Fruit fly (Drosophila melanogaster) whole organism, embryonic: Measurements from ENCODE around the gene CG34303.

ENCODE experiments used
- CG12071 ChIP-seq: fragments of 200-800 bp; sonication (Bioruptor generic); optimal IDR thresholded peaks from 3 replicates; lab custom pipeline; 2018; ENCODE audit warnings: missing biosample characterization, mild to moderate bottlenecking, missing genetic modification characterization
- CG13123 ChIP-seq: fragments of 200-800 bp; sonication (Bioruptor generic); optimal IDR thresholded peaks from 2 replicates; lab custom pipeline; 2016; ENCODE audit warnings: missing biosample characterization, missing genetic modification characterization
- CG14014 ChIP-seq: fragments of 200-800 bp; sonication (Bioruptor generic); IDR thresholded peaks from 2 replicates; pipeline ENCODE4 v1.3.6; 2022; ENCODE audit warnings: missing biosample characterization, missing genetic modification characterization
- CG18764 ChIP-seq: fragments of 200-800 bp; sonication (Bioruptor generic); optimal IDR thresholded peaks from 3 replicates; lab custom pipeline; 2016; ENCODE audit warnings: missing biosample characterization, missing genetic modification characterization
- CG2889 ChIP-seq: fragments of 200-800 bp; sonication (Bioruptor generic); IDR thresholded peaks from 3 replicates; pipeline ENCODE4 v1.3.6; 2022; ENCODE audit warnings: missing biosample characterization, missing genetic modification characterization
- CG30403 ChIP-seq: fragments of 200-800 bp; sonication (Bioruptor generic); optimal IDR thresholded peaks from 3 replicates; lab custom pipeline; 2016; ENCODE audit warnings: missing biosample characterization, missing genetic modification characterization
- CG31441 ChIP-seq: fragments of 200-800 bp; sonication (Bioruptor generic); IDR thresholded peaks from 2 replicates; pipeline ENCODE4 v1.3.6; 2022; ENCODE audit warnings: missing biosample characterization, missing genetic modification characterization
- CG3726 ChIP-seq: fragments of 200-800 bp; sonication (Bioruptor generic); IDR thresholded peaks from 3 replicates; pipeline ENCODE4, ENCODE4 v1.3.6; 2022; ENCODE audit warnings: missing biosample characterization, missing genetic modification characterization
- CG6689 ChIP-seq: fragments of 200-800 bp; sonication (Bioruptor generic); IDR thresholded peaks from 2 replicates; pipeline ENCODE4 v1.3.6; 2022; ENCODE audit warnings: missing biosample characterization, missing genetic modification characterization
- CG7372 ChIP-seq: fragments of 200-800 bp; sonication (Bioruptor generic); IDR thresholded peaks from 2 replicates; pipeline ENCODE4 v1.3.6; 2022; ENCODE audit warnings: missing biosample characterization, missing genetic modification characterization
- CG7786 ChIP-seq: fragments of 200-800 bp; sonication (Bioruptor generic); optimal IDR thresholded peaks from 2 replicates; lab custom pipeline; 2016; ENCODE audit warnings: missing biosample characterization, missing genetic modification characterization
- CG7928 ChIP-seq: fragments of 200-800 bp; sonication (Bioruptor generic); optimal IDR thresholded peaks from 2 replicates; lab custom pipeline; 2017; ENCODE audit warnings: missing biosample characterization, mild to moderate bottlenecking, missing genetic modification characterization
- CG7987 ChIP-seq: fragments of 200-800 bp; sonication (Bioruptor generic); optimal IDR thresholded peaks from 2 replicates; lab custom pipeline; 2018; ENCODE audit warnings: missing biosample characterization, mild to moderate bottlenecking, missing genetic modification characterization, moderate library complexity
- CG8359 ChIP-seq: fragments of 200-800 bp; sonication (Bioruptor generic); optimal IDR thresholded peaks from 2 replicates; lab custom pipeline; 2017; ENCODE audit warnings: missing biosample characterization, mild to moderate bottlenecking, missing genetic modification characterization, borderline replicate concordance
- CG8478 ChIP-seq: fragments of >200 bp; optimal IDR thresholded peaks from 2 replicates; lab custom pipeline; 2018
- CG9932 ChIP-seq: fragments of 200-800 bp; sonication (Bioruptor generic); IDR thresholded peaks from 2 replicates; pipeline ENCODE4 v1.3.6; 2022; ENCODE audit warnings: missing biosample characterization, missing genetic modification characterization
- Gug ChIP-seq: fragments of 200-800 bp; sonication (Bioruptor generic); IDR thresholded peaks from 4 replicates; pipeline ENCODE4 v1.3.6; 2022; ENCODE audit warnings: missing biosample characterization, missing genetic modification characterization
- HLH4C ChIP-seq: fragments of 200-800 bp; sonication (Bioruptor generic); IDR thresholded peaks from 3 replicates; pipeline ENCODE4 v1.3.6; 2022; ENCODE audit warnings: missing biosample characterization, missing genetic modification characterization; ENCODE audit not compliant: partially characterized antibody
- Hr3 ChIP-seq: fragments of 200-800 bp; sonication (Bioruptor generic); optimal IDR thresholded peaks from 3 replicates; lab custom pipeline; 2016; ENCODE audit warnings: missing biosample characterization, missing genetic modification characterization
- MESR4 ChIP-seq: fragments of 200-800 bp; sonication (Bioruptor generic); optimal IDR thresholded peaks from 2 replicates; lab custom pipeline; 2018; ENCODE audit warnings: missing biosample characterization, mild to moderate bottlenecking, missing genetic modification characterization, moderate library complexity
- Max ChIP-seq: fragments of 200-800 bp; sonication (Bioruptor generic); optimal IDR thresholded peaks from 2 replicates; lab custom pipeline; 2016; ENCODE audit warnings: missing biosample characterization, mild to moderate bottlenecking, missing genetic modification characterization
- NFAT ChIP-seq: fragments of 200-800 bp; sonication (Bioruptor generic); IDR thresholded peaks from 2 replicates; pipeline ENCODE4 v1.3.6; 2022; ENCODE audit warnings: missing biosample characterization, missing genetic modification characterization
- Nf-YC ChIP-seq: fragments of 200-800 bp; optimal IDR thresholded peaks from 3 replicates; lab custom pipeline; 2019; ENCODE audit warnings: missing biosample characterization, mild to moderate bottlenecking, missing genetic modification characterization, moderate library complexity
- Scr ChIP-seq: fragments of 200-800 bp; sonication (Bioruptor generic); IDR thresholded peaks from 2 replicates; pipeline ENCODE4 v1.3.6; 2022; ENCODE audit warnings: missing biosample characterization, missing genetic modification characterization; ENCODE audit not compliant: partially characterized antibody
- Side ChIP-seq: fragments of 200-800 bp; sonication (Bioruptor generic); optimal IDR thresholded peaks from 2 replicates; lab custom pipeline; 2016; ENCODE audit warnings: missing biosample characterization, missing genetic modification characterization
- Spps ChIP-seq: fragments of 200-800 bp; sonication (Bioruptor generic); optimal IDR thresholded peaks from 2 replicates; lab custom pipeline; 2018; ENCODE audit warnings: missing biosample characterization, mild to moderate bottlenecking, missing genetic modification characterization
- Sry-β ChIP-seq: fragments of 200-800 bp; sonication (Bioruptor generic); optimal IDR thresholded peaks from 2 replicates; lab custom pipeline; 2018; ENCODE audit warnings: missing biosample characterization, mild to moderate bottlenecking, missing genetic modification characterization, moderate library complexity
- TFAM ChIP-seq: fragments of 200-800 bp; sonication (Bioruptor generic); optimal IDR thresholded peaks from 2 replicates; lab custom pipeline; 2017; ENCODE audit warnings: missing biosample characterization, missing genetic modification characterization, inconsistent platforms
- aop ChIP-seq: fragments of 200-800 bp; sonication (Bioruptor generic); IDR thresholded peaks from 2 replicates; pipeline ENCODE4 v1.3.6; 2022; ENCODE audit warnings: missing biosample characterization, missing genetic modification characterization
- bsh ChIP-seq, 2 experiments: fragments of 200-800 bp; sonication (Bioruptor generic); optimal IDR thresholded peaks; 2 replicates each; lab custom pipeline; 2017 to 2018; ENCODE audit warnings: mild to moderate bottlenecking in 2 of 2, missing biosample characterization in 2 of 2, missing genetic modification characterization in 2 of 2, moderate library complexity in 1 of 2
- chif ChIP-seq, 2 experiments: fragments of 200-800 bp; sonication (Bioruptor generic); optimal IDR thresholded peaks; 3 replicates each; lab custom pipeline; 2016; ENCODE audit warnings: missing biosample characterization in 2 of 2, missing genetic modification characterization in 2 of 2
- chinmo ChIP-seq: fragments of 200-800 bp; sonication (Bioruptor generic); IDR thresholded peaks from 4 replicates; pipeline ENCODE4 v1.3.6; 2022; ENCODE audit warnings: missing biosample characterization, missing genetic modification characterization; ENCODE audit not compliant: partially characterized antibody
- crol ChIP-seq: fragments of 200-800 bp; sonication (Bioruptor generic); IDR thresholded peaks from 2 replicates; pipeline ENCODE4 v1.3.6; 2022; ENCODE audit warnings: missing biosample characterization, missing genetic modification characterization
- cwo ChIP-seq: fragments of 200-800 bp; sonication (Bioruptor generic); optimal IDR thresholded peaks from 3 replicates; lab custom pipeline; 2017; ENCODE audit warnings: missing biosample characterization, missing genetic modification characterization, mild to moderate bottlenecking, moderate library complexity, missing genetic modification reagents
- fu2 ChIP-seq: fragments of 200-800 bp; sonication (Bioruptor generic); optimal IDR thresholded peaks from 2 replicates; lab custom pipeline; 2016; ENCODE audit warnings: missing biosample characterization, missing genetic modification characterization
- gsb ChIP-seq: fragments of 200-800 bp; sonication (Bioruptor generic); IDR thresholded peaks from 2 replicates; pipeline ENCODE4 v1.3.6; 2022; ENCODE audit warnings: missing biosample characterization, missing genetic modification characterization
- her ChIP-seq: fragments of 200-800 bp; sonication (Bioruptor generic); optimal IDR thresholded peaks from 2 replicates; lab custom pipeline; 2016; ENCODE audit warnings: missing biosample characterization, missing genetic modification characterization
- knrl ChIP-seq: fragments of 200-800 bp; sonication (Bioruptor generic); IDR thresholded peaks from 3 replicates; pipeline ENCODE4 v1.3.6; 2022; ENCODE audit warnings: missing biosample characterization, missing genetic modification characterization; ENCODE audit not compliant: partially characterized antibody
- maf-S ChIP-seq: fragments of 200-800 bp; sonication (Bioruptor generic); optimal IDR thresholded peaks from 2 replicates; lab custom pipeline; 2016; ENCODE audit warnings: missing biosample characterization, missing genetic modification characterization
- onecut ChIP-seq: fragments of 200-800 bp; sonication (Bioruptor generic); IDR thresholded peaks from 2 replicates; pipeline ENCODE4 v1.3.6; 2022; ENCODE audit warnings: missing biosample characterization, missing genetic modification characterization
- pan ChIP-seq, 4 experiments: fragments of >200 bp in 3 of 4; fragments of 200-800 bp in 1 of 4; sonication (Bioruptor generic) in 1 of 4; optimal IDR thresholded peaks in 3 of 4; IDR thresholded peaks in 1 of 4; 2 replicates each; pipeline versions ENCODE4 v1.3.6 to Lab custom; 2017 to 2022; ENCODE audit warnings: missing biosample characterization in 2 of 4, missing genetic modification characterization in 2 of 4, mixed read lengths in 1 of 4
- peb ChIP-seq: fragments of 200-800 bp; sonication (Bioruptor generic); IDR thresholded peaks from 2 replicates; pipeline ENCODE4 v1.3.6; 2022; ENCODE audit warnings: missing biosample characterization, missing genetic modification characterization
- repo ChIP-seq: fragments of 200-800 bp; sonication (Bioruptor generic); optimal IDR thresholded peaks from 2 replicates; lab custom pipeline; 2016; ENCODE audit warnings: missing biosample characterization, missing genetic modification characterization
- row ChIP-seq: fragments of 200-800 bp; sonication (Bioruptor generic); IDR thresholded peaks from 3 replicates; pipeline ENCODE4 v1.3.6; 2022; ENCODE audit warnings: missing biosample characterization, missing genetic modification characterization
- sens-2 ChIP-seq: fragments of 200-800 bp; sonication (Bioruptor generic); IDR thresholded peaks from 2 replicates; pipeline ENCODE4 v1.3.6; 2022; ENCODE audit warnings: missing biosample characterization, missing genetic modification characterization
- sim ChIP-seq: fragments of 200-800 bp; sonication (Bioruptor generic); IDR thresholded peaks from 2 replicates; pipeline ENCODE4 v1.3.6; 2022; ENCODE audit warnings: missing biosample characterization, missing genetic modification characterization
- usp ChIP-seq: fragments of >200 bp; optimal IDR thresholded peaks from 2 replicates; lab custom pipeline; 2017; ENCODE audit warnings: missing biosample characterization, missing genetic modification characterization
- zen ChIP-seq: fragments of 200-800 bp; sonication (Bioruptor generic); optimal IDR thresholded peaks from 3 replicates; lab custom pipeline; 2018; ENCODE audit warnings: missing biosample characterization, mild to moderate bottlenecking, missing genetic modification characterization, moderate library complexity

The CG34303 gene

DNA sequence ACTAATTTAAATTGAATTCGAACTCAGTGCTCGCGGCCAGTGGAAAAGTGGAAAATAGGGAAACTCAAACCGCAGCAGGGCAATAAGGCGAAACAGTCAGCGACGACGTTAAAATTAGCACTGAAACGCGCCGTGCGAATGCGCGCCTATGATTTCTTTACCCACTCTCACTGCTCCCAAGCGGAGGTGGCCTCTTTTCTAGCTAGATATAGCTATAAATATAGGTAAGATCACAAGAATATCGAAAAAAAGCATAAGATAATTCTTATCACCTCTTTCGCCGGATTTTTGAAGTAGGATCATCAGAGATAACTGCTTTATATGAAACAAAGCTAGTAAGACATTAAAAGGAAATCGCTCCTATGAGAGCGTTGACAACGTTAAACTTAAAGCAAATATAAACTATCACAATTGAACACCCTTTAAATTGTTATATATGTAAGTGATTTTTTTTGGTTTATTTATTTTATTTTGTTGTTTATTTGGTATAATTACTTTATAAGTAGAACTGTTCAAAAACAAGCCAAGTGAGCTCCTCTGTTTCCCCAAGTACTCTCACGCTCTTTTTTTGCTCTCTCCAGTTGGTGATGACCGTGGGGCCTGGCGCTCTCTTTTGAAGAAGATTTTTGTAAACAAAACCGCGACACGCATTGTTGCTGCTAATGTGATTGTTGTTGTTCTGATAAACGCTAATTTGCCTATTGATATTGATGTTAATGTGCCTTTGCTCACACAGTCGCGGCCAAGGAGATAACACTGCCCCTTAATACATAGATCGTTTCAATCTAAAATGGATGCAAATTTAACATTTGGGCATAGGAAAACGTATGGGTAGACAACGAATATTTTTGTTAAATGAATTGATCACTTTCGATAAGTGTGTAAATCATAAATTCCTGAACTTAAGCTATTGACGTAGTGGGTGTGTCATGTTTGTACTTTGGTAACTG lies 11.8 kb downstream of the CG34303 start, which contains the start of gene tws (continued):
- TF ChIP-seq CG9932, result peak; percentile 61
- peak; percentile 66; the same call in 2 of the 4 replicates for TF ChIP-seq chinmo
- TF ChIP-seq bsh (GFP tag; optimal IDR thresholded peaks at IDR 0.05; lab: Kevin White, UChicago), result peak; percentile 6 to 23
- TF ChIP-seq her (GFP tag; lab: Kevin White, UChicago), result peak; percentile 74
- no peak for TF ChIP-seq zen
- peak; percentile 81 for TF ChIP-seq CG12071 (GFP tag; lab: Kevin White, UChicago)
- no peak for TF ChIP-seq peb
- 0 out of 2 replicates have a peak, but pooled peaks have one; percentile 10 for TF ChIP-seq sim (GFP tag; lab: Robert Waterston, UW)
- TF ChIP-seq CG14014 (GFP tag; lab: Robert Waterston, UW), result peak; percentile 78
- TF ChIP-seq NFAT (GFP tag; lab: Robert Waterston, UW), result peak; percentile 53; the same call in 1 of the 2 replicates
- peak; percentile 51 for TF ChIP-seq Max (GFP tag; lab: Kevin White, UChicago)
- TF ChIP-seq CG6689 (GFP tag; lab: Robert Waterston, UW), result no peak
- TF ChIP-seq CG8478, result no peak
- no peak for TF ChIP-seq HLH4C (GFP tag; lab: Robert Waterston, UW)
- peak; percentile 24 for TF ChIP-seq maf-S (GFP tag; lab: Kevin White, UChicago)
- TF ChIP-seq Side (GFP tag; lab: Kevin White, UChicago), result no peak
- peak; percentile 41; the same call in 1 of the 3 replicates for TF ChIP-seq CG3726 (GFP tag; lab: Robert Waterston, UW)
- TF ChIP-seq CG30403 (GFP tag; lab: Kevin White, UChicago), result peak; percentile 50
- TF ChIP-seq CG7372 (GFP tag; lab: Robert Waterston, UW), result no peak
- TF ChIP-seq CG8359 (GFP tag; lab: Kevin White, UChicago), result no peak
- peak; percentile 16 for TF ChIP-seq Hr3 (GFP tag; lab: Kevin White, UChicago)
- no peak for TF ChIP-seq crol
- TF ChIP-seq CG7786 (GFP tag; lab: Kevin White, UChicago), result no peak
- no peak for TF ChIP-seq TFAM (GFP tag; lab: Kevin White, UChicago)
- TF ChIP-seq MESR4 (GFP tag; lab: Kevin White, UChicago), result peak; percentile 14
- no peak for TF ChIP-seq sens-2 (GFP tag; lab: Robert Waterston, UW)
- TF ChIP-seq cwo (GFP tag; lab: Kevin White, UChicago), result peak; percentile 44
- peak; percentile 68 for TF ChIP-seq CG31441 (GFP tag; lab: Robert Waterston, UW)
- no peak for TF ChIP-seq Scr (GFP tag; lab: Robert Waterston, UW)
- TF ChIP-seq Sry-β (GFP tag; lab: Kevin White, UChicago), result peak; percentile 95
- TF ChIP-seq usp (GFP tag; lab: Kevin White, UChicago), result no peak
- TF ChIP-seq aop, result no peak
- peak; percentile 9; the same call in 1 of the 4 replicates for TF ChIP-seq Gug
- no peak for TF ChIP-seq CG13123 (GFP tag; lab: Kevin White, UChicago)
- peak; percentile 58 for TF ChIP-seq Nf-YC
- no peak for TF ChIP-seq repo
- TF ChIP-seq gsb (GFP tag; lab: Robert Waterston, UW), result no peak
- TF ChIP-seq row (GFP tag; lab: Robert Waterston, UW), result peak; percentile 90
- TF ChIP-seq knrl (GFP tag; lab: Robert Waterston, UW), result no peak
- TF ChIP-seq CG7987, result peak; percentile 67
- TF ChIP-seq pan (optimal IDR thresholded peaks at IDR 0.05; lab: Kevin White, UChicago), result no peak
- TF ChIP-seq pan (GFP tag; optimal IDR thresholded peaks at IDR 0.05 in 1 of 2, IDR thresholded peaks at IDR 0.05 in 1 of 2), result peak in 1 of 2 experiments; percentile 76
- TF ChIP-seq Spps (tag; lab: Kevin White, UChicago), result no peak
- peak; percentile 36; the same call in 1 of the 2 replicates for TF ChIP-seq onecut (GFP tag; lab: Robert Waterston, UW)
- peak; percentile 15 to 41 for TF ChIP-seq chif (GFP tag; optimal IDR thresholded peaks at IDR 0.05; lab: Kevin White, UChicago)
- peak; percentile 20 for TF ChIP-seq fu2 (GFP tag; lab: Kevin White, UChicago)
- no peak for TF ChIP-seq CG7928
- TF ChIP-seq CG2889, result no peak
- TF ChIP-seq CG18764, result no peak
